Worm (Caenorhabditis elegans): Measurements from ENCODE around the gene C55A1.4.

Gene C55A1.4

ce11 chrV:15644575-15644974 lies 1.5 kb upstream of the C55A1.4 start, which contains the start of gene str-23:
Gene str-23, plus strand, starts transcription at chrV:15644875.
- TF ChIP-seq nhr-77 (tag; optimal IDR thresholded peaks at IDR 0.05) (no peak), nhr-237 (tag; optimal IDR thresholded peaks at IDR 0.05) (no peak), lin-39 (tag; optimal IDR thresholded peaks at IDR 0.05) (no peak), sma-9 (GFP tag; optimal IDR thresholded peaks at IDR 0.05) (no peak), sma-9 (tag; optimal IDR thresholded peaks at IDR 0.05) (no peak)

ce11 chrV:15638853-15639252 lies 4.2 kb downstream of the C55A1.4 start, which contains the start of gene srz-44:
Gene srz-44, minus strand, starts transcription at chrV:15638953.
- TF ChIP-seq nhr-25 (tag; optimal IDR thresholded peaks at IDR 0.05): no peak
- no peak for TF ChIP-seq R02D3.7 (tag; optimal IDR thresholded peaks at IDR 0.05)
- no peak for TF ChIP-seq nhr-23 (tag; optimal IDR thresholded peaks at IDR 0.05)
- no peak for TF ChIP-seq F13H6.1 (tag; optimal IDR thresholded peaks at IDR 0.05)
- TF ChIP-seq elt-1 (tag; optimal IDR thresholded peaks at IDR 0.05): no peak
- no peak for TF ChIP-seq dmd-4 (tag; optimal IDR thresholded peaks at IDR 0.05)
- no peak for TF ChIP-seq nhr-237 (tag; optimal IDR thresholded peaks at IDR 0.05)
- TF ChIP-seq nhr-129 (tag; optimal IDR thresholded peaks at IDR 0.05): no peak
- no peak for TF ChIP-seq elt-3 (tag; optimal IDR thresholded peaks at IDR 0.05)
- TF ChIP-seq nhr-10 (tag; optimal IDR thresholded peaks at IDR 0.05): no peak
- no peak for TF ChIP-seq unc-55 (GFP tag; optimal IDR thresholded peaks at IDR 0.05)
- TF ChIP-seq nhr-77 (tag; optimal IDR thresholded peaks at IDR 0.05): no peak

- no peak for TF ChIP-seq crh-2 (tag; optimal IDR thresholded peaks at IDR 0.05)
- TF ChIP-seq egl-27 (tag; optimal IDR thresholded peaks at IDR 0.05): no peak
- no peak for TF ChIP-seq ztf-1 (GFP tag; conservative IDR thresholded peaks at IDR 0.05)
- no peak for TF ChIP-seq nhr-237 (tag; optimal IDR thresholded peaks at IDR 0.05)
- TF ChIP-seq blmp-1 (tag; optimal IDR thresholded peaks at IDR 0.05; ENCODE audit: insufficient read depth): no peak
- no peak for TF ChIP-seq nhr-12 (tag; optimal IDR thresholded peaks at IDR 0.05)
- no peak for TF ChIP-seq nhr-129 (tag; optimal IDR thresholded peaks at IDR 0.05)
These were observed 13.5 kb downstream of the C55A1.4 start, which contains the start of gene str-248 for ce11 chrV:15629543-15629942. Gene str-248, minus strand, starts transcription at chrV:15629643.

- TF ChIP-seq blmp-1 (tag; optimal IDR thresholded peaks at IDR 0.05; ENCODE audit: insufficient read depth): no peak
- no peak for TF ChIP-seq lin-39 (tag; optimal IDR thresholded peaks at IDR 0.05)
- TF ChIP-seq unc-62 (GFP tag; optimal IDR thresholded peaks at IDR 0.05): no peak
- TF ChIP-seq aly-2 (tag; optimal IDR thresholded peaks at IDR 0.05): no peak
- no peak for TF ChIP-seq mbf-1 (tag; optimal IDR thresholded peaks at IDR 0.05)
- no peak for TF ChIP-seq alr-1 (tag; optimal IDR thresholded peaks at IDR 0.05)
- TF ChIP-seq sma-3 (GFP tag; optimal IDR thresholded peaks at IDR 0.05): no peak
- no peak for TF ChIP-seq Y55F3AM.14 (GFP tag; optimal IDR thresholded peaks at IDR 0.05)
- no peak for TF ChIP-seq lin-11 (tag; optimal IDR thresholded peaks at IDR 0.05)
- TF ChIP-seq lsy-2 (tag; optimal IDR thresholded peaks at IDR 0.05): no peak
- TF ChIP-seq nhr-6 (tag; optimal IDR thresholded peaks at IDR 0.05): no peak
- TF ChIP-seq ztf-11 (tag; optimal IDR thresholded peaks at IDR 0.05): no peak
- no peak for TF ChIP-seq nhr-21 (tag; optimal IDR thresholded peaks at IDR 0.05)
- no peak for TF ChIP-seq crh-2 (tag; optimal IDR thresholded peaks at IDR 0.05)
- no peak for TF ChIP-seq snpc-4 (tag; optimal IDR thresholded peaks at IDR 0.05)
- no peak for TF ChIP-seq fos-1 (tag; optimal IDR thresholded peaks at IDR 0.05)
- no peak for TF ChIP-seq sma-9 (GFP tag; optimal IDR thresholded peaks at IDR 0.05)
- no peak for TF ChIP-seq sma-9 (tag; optimal IDR thresholded peaks at IDR 0.05)
- no peak for TF ChIP-seq ztf-4 (tag; optimal IDR thresholded peaks at IDR 0.05)
- no peak for TF ChIP-seq nhr-25 (tag; optimal IDR thresholded peaks at IDR 0.05)
- no peak for TF ChIP-seq elt-3 (tag; optimal IDR thresholded peaks at IDR 0.05)
These were observed 17.5 kb downstream of the C55A1.4 start, which contains the start of gene C55A1.11 for ce11 chrV:15625561-15625960. Gene C55A1.11, plus strand, starts transcription at chrV:15625861.

ce11 chrV:15621518-15621917 lies 21.6 kb downstream of the C55A1.4 start, which contains the start of gene C55A1.1:
Gene C55A1.1, plus strand, starts transcription at chrV:15621818.
- TF ChIP-seq ztf-4 (tag; optimal IDR thresholded peaks at IDR 0.05) (no peak), ceh-82 (tag; optimal IDR thresholded peaks at IDR 0.05) (no peak), fos-1 (tag; optimal IDR thresholded peaks at IDR 0.05) (no peak), nhr-11 (tag; optimal IDR thresholded peaks at IDR 0.05) (no peak), lin-39 (tag; optimal IDR thresholded peaks at IDR 0.05) (no peak), Y55F3AM.14 (GFP tag; optimal IDR thresholded peaks at IDR 0.05) (no peak), skn-1 (tag; optimal IDR thresholded peaks at IDR 0.05) (no peak), sma-3 (GFP tag; optimal IDR thresholded peaks at IDR 0.05) (no peak), sem-4 (tag; optimal IDR thresholded peaks at IDR 0.05) (no peak), zag-1 (tag; optimal IDR thresholded peaks at IDR 0.05) (no peak), elt-1 (tag; optimal IDR thresholded peaks at IDR 0.05) (no peak), nhr-6 (tag; optimal IDR thresholded peaks at IDR 0.05) (no peak), nhr-21 (tag; optimal IDR thresholded peaks at IDR 0.05) (no peak), lsy-2 (tag; optimal IDR thresholded peaks at IDR 0.05) (no peak), nhr-23 (tag; optimal IDR thresholded peaks at IDR 0.05) (no peak), aly-2 (tag; optimal IDR thresholded peaks at IDR 0.05) (no peak), snpc-4 (tag; optimal IDR thresholded peaks at IDR 0.05) (no peak), crh-2 (tag; optimal IDR thresholded peaks at IDR 0.05) (no peak), nhr-237 (tag; optimal IDR thresholded peaks at IDR 0.05) (no peak)
